Fruit fly (Drosophila melanogaster) whole organism, embryonic: ENCODE measurements around the gene CG7675.

ENCODE experiments used
- Atf3 ChIP-seq: fragments of 200-800 bp; sonication (Bioruptor generic); optimal IDR thresholded peaks from 3 replicates; lab custom pipeline; 2016; ENCODE audit warnings: missing biosample characterization, missing genetic modification characterization
- Atf6 ChIP-seq: fragments of 200-800 bp; sonication (Bioruptor generic); IDR thresholded peaks from 2 replicates; pipeline ENCODE4 v1.3.6; 2022; ENCODE audit warnings: missing biosample characterization, missing genetic modification characterization
- B-H2 ChIP-seq: fragments of 200-800 bp; sonication (Bioruptor generic); optimal IDR thresholded peaks from 2 replicates; lab custom pipeline; 2018; ENCODE audit warnings: missing biosample characterization, mild to moderate bottlenecking, missing genetic modification characterization
- Bgb ChIP-seq: fragments of 200-800 bp; sonication (Bioruptor generic); IDR thresholded peaks from 2 replicates; pipeline ENCODE4 v1.3.6; 2022; ENCODE audit warnings: missing biosample characterization, missing genetic modification characterization; ENCODE audit not compliant: partially characterized antibody
- Blimp-1 ChIP-seq: fragments of 200-800 bp; sonication (Bioruptor generic); optimal IDR thresholded peaks from 3 replicates; lab custom pipeline; 2018; ENCODE audit warnings: missing biosample characterization, missing genetic modification characterization, mild to moderate bottlenecking, moderate library complexity, missing genetic modification reagents
- CG12769 ChIP-seq: fragments of 200-800 bp; sonication (Bioruptor generic); optimal IDR thresholded peaks from 2 replicates; lab custom pipeline; 2019; ENCODE audit warnings: missing biosample characterization, mild to moderate bottlenecking, missing genetic modification characterization, moderate library complexity
- CG13123 ChIP-seq: fragments of 200-800 bp; sonication (Bioruptor generic); optimal IDR thresholded peaks from 2 replicates; lab custom pipeline; 2016; ENCODE audit warnings: missing biosample characterization, missing genetic modification characterization
- CG13624 ChIP-seq: fragments of 200-800 bp; sonication (Bioruptor generic); optimal IDR thresholded peaks from 2 replicates; lab custom pipeline; 2016; ENCODE audit warnings: missing biosample characterization, missing genetic modification characterization
- CG15479 ChIP-seq: fragments of 200-800 bp; sonication (Bioruptor generic); optimal IDR thresholded peaks from 3 replicates; lab custom pipeline; 2019; ENCODE audit warnings: missing biosample characterization, mild to moderate bottlenecking, missing genetic modification characterization, moderate library complexity
- CG15696 ChIP-seq: fragments of 200-800 bp; sonication (Bioruptor generic); optimal IDR thresholded peaks from 2 replicates; lab custom pipeline; 2019; ENCODE audit warnings: missing biosample characterization, mild to moderate bottlenecking, missing genetic modification characterization, moderate library complexity
- CG16863 ChIP-seq: fragments of 200-800 bp; sonication (Bioruptor generic); optimal IDR thresholded peaks from 3 replicates; lab custom pipeline; 2016; ENCODE audit warnings: missing biosample characterization, missing genetic modification characterization
- CG17829 ChIP-seq: fragments of 200-800 bp; optimal IDR thresholded peaks from 2 replicates; lab custom pipeline; 2019; ENCODE audit warnings: missing biosample characterization, mild to moderate bottlenecking, missing genetic modification characterization, moderate library complexity
- CG18764 ChIP-seq: fragments of 200-800 bp; sonication (Bioruptor generic); optimal IDR thresholded peaks from 3 replicates; lab custom pipeline; 2016; ENCODE audit warnings: missing biosample characterization, missing genetic modification characterization
- CG3065 ChIP-seq: fragments of 200-800 bp; sonication (Bioruptor generic); optimal IDR thresholded peaks from 2 replicates; lab custom pipeline; 2016; ENCODE audit warnings: missing biosample characterization, missing genetic modification characterization
- CG3995 ChIP-seq: fragments of 200-800 bp; sonication (Bioruptor generic); optimal IDR thresholded peaks from 3 replicates; lab custom pipeline; 2016; ENCODE audit warnings: missing biosample characterization, missing genetic modification characterization
- CG6683 ChIP-seq: fragments of 200-800 bp; sonication (Bioruptor generic); optimal IDR thresholded peaks from 2 replicates; lab custom pipeline; 2017; ENCODE audit warnings: missing biosample characterization, mild to moderate bottlenecking, missing genetic modification characterization, missing genetic modification reagents
- CG7372 ChIP-seq: fragments of 200-800 bp; sonication (Bioruptor generic); IDR thresholded peaks from 2 replicates; pipeline ENCODE4 v1.3.6; 2022; ENCODE audit warnings: missing biosample characterization, missing genetic modification characterization
- CG7839 ChIP-seq: fragments of 200-800 bp; sonication (Bioruptor generic); optimal IDR thresholded peaks from 3 replicates; lab custom pipeline; 2018; ENCODE audit warnings: missing biosample characterization, mild to moderate bottlenecking, missing genetic modification characterization, moderate library complexity
- Chrac-16 ChIP-seq: fragments of 200-800 bp; sonication (Bioruptor generic); optimal IDR thresholded peaks from 3 replicates; lab custom pipeline; 2016; ENCODE audit warnings: missing biosample characterization, missing genetic modification characterization
- CkIIα-i1 ChIP-seq: fragments of 200-800 bp; sonication (Bioruptor generic); IDR thresholded peaks from 2 replicates; pipeline ENCODE4 v1.3.6; 2022; ENCODE audit warnings: missing biosample characterization, missing genetic modification characterization
- Gsc ChIP-seq: fragments of 200-800 bp; sonication (Bioruptor generic); IDR thresholded peaks from 2 replicates; pipeline ENCODE4 v1.3.6; 2022; ENCODE audit warnings: missing biosample characterization, missing genetic modification characterization
- HmgZ ChIP-seq: fragments of 200-800 bp; sonication (Bioruptor generic); optimal IDR thresholded peaks from 2 replicates; lab custom pipeline; 2018; ENCODE audit warnings: missing biosample characterization, mild to moderate bottlenecking, missing genetic modification characterization
- Lpt ChIP-seq: fragments of >200 bp; optimal IDR thresholded peaks from 2 replicates; lab custom pipeline; 2018; ENCODE audit warnings: missing biosample characterization, missing genetic modification characterization
- Mes4 ChIP-seq: fragments of 200-800 bp; sonication (Bioruptor generic); optimal IDR thresholded peaks from 2 replicates; lab custom pipeline; 2016; ENCODE audit warnings: missing biosample characterization, missing genetic modification characterization
- NC2β ChIP-seq: fragments of 200-800 bp; sonication (Bioruptor generic); optimal IDR thresholded peaks from 2 replicates; lab custom pipeline; 2016; ENCODE audit warnings: missing biosample characterization, missing genetic modification characterization
- Trl ChIP-seq, 3 experiments: fragments of >200 bp in 2 of 3; fragments of 200-800 bp in 1 of 3; sonication (Bioruptor generic) in 1 of 3; optimal IDR thresholded peaks; 2 replicates in 1 of 3; 3 replicates in 2 of 3; lab custom pipeline; 2016 to 2017; ENCODE audit warnings: missing biosample characterization in 1 of 3, missing genetic modification characterization in 1 of 3
- az2 ChIP-seq: fragments of 200-800 bp; sonication (Bioruptor generic); optimal IDR thresholded peaks from 3 replicates; lab custom pipeline; 2016; ENCODE audit warnings: missing biosample characterization, missing genetic modification characterization
- bigmax ChIP-seq: fragments of 200-800 bp; sonication (Bioruptor generic); optimal IDR thresholded peaks from 2 replicates; lab custom pipeline; 2018; ENCODE audit warnings: missing biosample characterization, mild to moderate bottlenecking, missing genetic modification characterization
- cg ChIP-seq: fragments of 200-800 bp; sonication (Bioruptor generic); optimal IDR thresholded peaks from 3 replicates; lab custom pipeline; 2019; ENCODE audit warnings: missing biosample characterization, mild to moderate bottlenecking, missing genetic modification characterization, moderate library complexity
- crc ChIP-seq: fragments of 200-800 bp; sonication (Bioruptor generic); optimal IDR thresholded peaks from 2 replicates; lab custom pipeline; 2016; ENCODE audit warnings: missing biosample characterization, missing genetic modification characterization
- fd3F ChIP-seq: fragments of 200-800 bp; sonication (Bioruptor generic); optimal IDR thresholded peaks from 2 replicates; lab custom pipeline; 2018; ENCODE audit warnings: missing biosample characterization, mild to moderate bottlenecking, missing genetic modification characterization, moderate library complexity
- gem ChIP-seq: fragments of 200-800 bp; sonication (Bioruptor generic); optimal IDR thresholded peaks from 2 replicates; lab custom pipeline; 2019; ENCODE audit warnings: missing biosample characterization, mild to moderate bottlenecking, missing genetic modification characterization, moderate library complexity
- ham ChIP-seq: fragments of 200-800 bp; sonication (Bioruptor generic); IDR thresholded peaks from 2 replicates; pipeline ENCODE4 v1.3.6; 2022; ENCODE audit warnings: missing biosample characterization, missing genetic modification characterization
- her ChIP-seq: fragments of 200-800 bp; sonication (Bioruptor generic); optimal IDR thresholded peaks from 2 replicates; lab custom pipeline; 2016; ENCODE audit warnings: missing biosample characterization, missing genetic modification characterization
- hkb ChIP-seq, 2 experiments: fragments of 200-800 bp in 1 of 2; fragments of >200 bp in 1 of 2; sonication (Bioruptor generic) in 1 of 2; IDR thresholded peaks in 1 of 2; optimal IDR thresholded peaks in 1 of 2; 2 replicates each; pipeline versions ENCODE4 v1.3.6 to Lab custom; 2017 to 2022; ENCODE audit warnings: missing biosample characterization in 1 of 2, missing genetic modification characterization in 1 of 2
- hth ChIP-seq: fragments of >200 bp; optimal IDR thresholded peaks from 2 replicates; lab custom pipeline; 2017; ENCODE audit warnings: inconsistent platforms
- ind ChIP-seq: fragments of 200-800 bp; sonication (Bioruptor generic); optimal IDR thresholded peaks from 3 replicates; lab custom pipeline; 2016; ENCODE audit warnings: missing biosample characterization, missing genetic modification characterization
- kni ChIP-seq: fragments of 200-800 bp; sonication (Bioruptor generic); optimal IDR thresholded peaks from 3 replicates; lab custom pipeline; 2017; ENCODE audit warnings: mild to moderate bottlenecking, missing biosample characterization, missing genetic modification reagents, missing genetic modification characterization
- lbe ChIP-seq: fragments of 200-800 bp; sonication (Bioruptor generic); optimal IDR thresholded peaks from 2 replicates; lab custom pipeline; 2016; ENCODE audit warnings: missing biosample characterization, mild to moderate bottlenecking, missing genetic modification characterization
- mam ChIP-seq: fragments of 200-800 bp; sonication (Bioruptor generic); optimal IDR thresholded peaks from 3 replicates; lab custom pipeline; 2016; ENCODE audit warnings: missing biosample characterization, missing genetic modification characterization
- pan ChIP-seq, 4 experiments: fragments of >200 bp in 3 of 4; fragments of 200-800 bp in 1 of 4; sonication (Bioruptor generic) in 1 of 4; optimal IDR thresholded peaks in 3 of 4; IDR thresholded peaks in 1 of 4; 2 replicates each; pipeline versions ENCODE4 v1.3.6 to Lab custom; 2017 to 2022; ENCODE audit warnings: missing biosample characterization in 2 of 4, missing genetic modification characterization in 2 of 4, mixed read lengths in 1 of 4
- pfk ChIP-seq: fragments of 200-800 bp; sonication (Bioruptor generic); optimal IDR thresholded peaks from 2 replicates; lab custom pipeline; 2018; ENCODE audit warnings: missing biosample characterization, mild to moderate bottlenecking, missing genetic modification characterization, moderate library complexity
- rib ChIP-seq: fragments of 200-800 bp; sonication (Bioruptor generic); IDR thresholded peaks from 2 replicates; pipeline ENCODE4 v1.3.6; 2022; ENCODE audit warnings: missing biosample characterization, missing genetic modification characterization
- sug ChIP-seq: fragments of 200-800 bp; optimal IDR thresholded peaks from 2 replicates; lab custom pipeline; 2019; ENCODE audit warnings: missing biosample characterization, mild to moderate bottlenecking, missing genetic modification characterization, moderate library complexity
- tna ChIP-seq: fragments of 200-800 bp; sonication (Bioruptor generic); IDR thresholded peaks from 2 replicates; pipeline ENCODE4 v1.3.6; 2022; ENCODE audit warnings: missing biosample characterization, missing genetic modification characterization; ENCODE audit not compliant: partially characterized antibody
- tup ChIP-seq: fragments of 200-800 bp; sonication (Bioruptor generic); optimal IDR thresholded peaks from 2 replicates; lab custom pipeline; 2016; ENCODE audit warnings: missing biosample characterization, mild to moderate bottlenecking, missing genetic modification characterization, moderate library complexity
- zen2 ChIP-seq: fragments of 200-800 bp; sonication (Bioruptor generic); IDR thresholded peaks from 3 replicates; pipeline ENCODE4 v1.3.6; 2022; ENCODE audit warnings: missing biosample characterization, missing genetic modification characterization; ENCODE audit not compliant: partially characterized antibody

CG7675 gene

dm6 chr3R:18412279-18413214 is 31.6 kb upstream of the CG7675 start, which contains the start of gene CG31122 (continued):
- TF ChIP-seq Trl (optimal IDR thresholded peaks at IDR 0.05; lab: Kevin White, UChicago), result peak in 1 of 2 experiments; percentile 48
- peak; percentile 62 for TF ChIP-seq Trl (GFP tag; optimal IDR thresholded peaks at IDR 0.05; lab: Kevin White, UChicago)
- no peak for TF ChIP-seq CG7372 (GFP tag; lab: Robert Waterston, UW)
- TF ChIP-seq CG7839, result no peak
- peak; percentile 60 for TF ChIP-seq gem (tag; lab: Kevin White, UChicago)
- TF ChIP-seq Mes4, result peak; percentile 36
- peak; percentile 23 for TF ChIP-seq CG15696 (tag; lab: Kevin White, UChicago)
- TF ChIP-seq kni (GFP tag; lab: Kevin White, UChicago), result no peak
- peak; percentile 28 for TF ChIP-seq CG13123 (GFP tag; lab: Kevin White, UChicago)
- no peak for TF ChIP-seq CG17829 (tag; lab: Kevin White, UChicago)
- peak; percentile 11 for TF ChIP-seq her
- TF ChIP-seq sug (tag; lab: Kevin White, UChicago), result peak; percentile 79
- TF ChIP-seq B-H2 (GFP tag; lab: Kevin White, UChicago), result peak; percentile 47
- no peak for TF ChIP-seq CG18764 (GFP tag; lab: Kevin White, UChicago)
- peak; percentile 99 for TF ChIP-seq cg (GFP tag; lab: Kevin White, UChicago)
- peak; percentile 16 for TF ChIP-seq az2
- peak; percentile 63 for TF ChIP-seq mam
- peak; percentile 36 for TF ChIP-seq CG12769
- no peak for TF ChIP-seq ham (GFP tag; lab: Robert Waterston, UW)
- TF ChIP-seq zen2, result peak; percentile 97
- peak; percentile 94 for TF ChIP-seq rib (GFP tag; lab: Robert Waterston, UW)
- no peak for TF ChIP-seq hth
- TF ChIP-seq Chrac-16 (GFP tag; lab: Kevin White, UChicago), result peak; percentile 59
- peak; percentile 51; the same call in 1 of the 2 replicates for TF ChIP-seq Atf6 (GFP tag; lab: Robert Waterston, UW)
- no peak for TF ChIP-seq CG3065 (GFP tag; lab: Kevin White, UChicago)
- peak; percentile 39 for TF ChIP-seq Lpt (GFP tag; lab: Kevin White, UChicago)
- peak; percentile 11 for TF ChIP-seq bigmax (GFP tag; lab: Kevin White, UChicago)
- TF ChIP-seq CG15479 (GFP tag; lab: Kevin White, UChicago), result peak; percentile 91
- TF ChIP-seq CG6683 (GFP tag; lab: Kevin White, UChicago), result no peak
- TF ChIP-seq crc, result peak; percentile 14
- TF ChIP-seq Gsc (GFP tag; lab: Robert Waterston, UW), result no peak
- no peak for TF ChIP-seq pan (optimal IDR thresholded peaks at IDR 0.05; lab: Kevin White, UChicago)
- TF ChIP-seq pan (GFP tag; optimal IDR thresholded peaks at IDR 0.05 in 1 of 2, IDR thresholded peaks at IDR 0.05 in 1 of 2), result no peak
- peak; percentile 94 for TF ChIP-seq tna
- TF ChIP-seq Bgb, result peak; percentile 93
- peak; percentile 13 for TF ChIP-seq HmgZ (tag; lab: Kevin White, UChicago)
- TF ChIP-seq NC2β (GFP tag; lab: Kevin White, UChicago), result peak; percentile 66
- no peak for TF ChIP-seq fd3F (GFP tag; lab: Kevin White, UChicago)
- peak; percentile 31 for TF ChIP-seq lbe (GFP tag; lab: Kevin White, UChicago)
- no peak for TF ChIP-seq CkIIα-i1 (GFP tag; lab: Robert Waterston, UW)
- TF ChIP-seq CG3995 (GFP tag; lab: Kevin White, UChicago), result peak; percentile 98
- peak; percentile 55 for TF ChIP-seq Atf3 (GFP tag; lab: Kevin White, UChicago)
- peak; percentile 54 for TF ChIP-seq CG13624
- TF ChIP-seq ind (GFP tag; lab: Kevin White, UChicago), result peak; percentile 3
- TF ChIP-seq Blimp-1 (GFP tag; lab: Kevin White, UChicago), result peak; percentile 66
- peak; percentile 63 for TF ChIP-seq CG16863
- no peak for TF ChIP-seq tup (GFP tag; lab: Kevin White, UChicago)
- TF ChIP-seq pfk, result no peak
- peak; percentile 25 for TF ChIP-seq hkb (optimal IDR thresholded peaks at IDR 0.05; lab: Kevin White, UChicago)
- no peak for TF ChIP-seq hkb (GFP tag; IDR thresholded peaks at IDR 0.05; lab: Robert Waterston, UW)
